Fruit fly (Drosophila melanogaster) whole organism, embryonic: ENCODE data around the gene nod.

Experiments used
- Atf3 ChIP-seq: fragments of 200-800 bp; sonication (Bioruptor generic); optimal IDR thresholded peaks from 3 replicates; lab custom pipeline; 2016; ENCODE audit warnings: missing biosample characterization, missing genetic modification characterization
- Bteb2 ChIP-seq: fragments of 200-800 bp; sonication (Bioruptor generic); optimal IDR thresholded peaks from 2 replicates; lab custom pipeline; 2016; ENCODE audit warnings: missing biosample characterization, missing genetic modification characterization
- CG10431 ChIP-seq: fragments of 200-800 bp; sonication (Bioruptor generic); optimal IDR thresholded peaks from 3 replicates; lab custom pipeline; 2018; ENCODE audit warnings: missing biosample characterization, mild to moderate bottlenecking, missing genetic modification characterization
- CG12299 ChIP-seq: fragments of 200-800 bp; sonication (Bioruptor generic); optimal IDR thresholded peaks from 2 replicates; lab custom pipeline; 2018; ENCODE audit warnings: missing biosample characterization, mild to moderate bottlenecking, missing genetic modification characterization
- CG12744 ChIP-seq: fragments of 200-800 bp; sonication (Bioruptor generic); optimal IDR thresholded peaks from 2 replicates; lab custom pipeline; 2016; ENCODE audit warnings: missing biosample characterization, missing genetic modification characterization
- CG13296 ChIP-seq: fragments of 200-800 bp; sonication (Bioruptor generic); optimal IDR thresholded peaks from 3 replicates; lab custom pipeline; 2018; ENCODE audit warnings: missing biosample characterization, mild to moderate bottlenecking, missing genetic modification characterization
- CG15479 ChIP-seq: fragments of 200-800 bp; sonication (Bioruptor generic); optimal IDR thresholded peaks from 3 replicates; lab custom pipeline; 2019; ENCODE audit warnings: missing biosample characterization, mild to moderate bottlenecking, missing genetic modification characterization, moderate library complexity
- CG18262 ChIP-seq: fragments of 200-800 bp; optimal IDR thresholded peaks from 3 replicates; lab custom pipeline; 2019; ENCODE audit warnings: missing biosample characterization, mild to moderate bottlenecking, missing genetic modification characterization, moderate library complexity
- CG18619 ChIP-seq: fragments of 200-800 bp; sonication (Bioruptor generic); optimal IDR thresholded peaks from 3 replicates; lab custom pipeline; 2017; ENCODE audit warnings: missing biosample characterization, mild to moderate bottlenecking, missing genetic modification characterization
- CG2678 ChIP-seq: fragments of 200-800 bp; sonication (Bioruptor generic); optimal IDR thresholded peaks from 3 replicates; lab custom pipeline; 2019; ENCODE audit warnings: missing biosample characterization, mild to moderate bottlenecking, missing genetic modification characterization, moderate library complexity
- CG2712 ChIP-seq: fragments of 200-800 bp; optimal IDR thresholded peaks from 3 replicates; lab custom pipeline; 2019; ENCODE audit warnings: missing biosample characterization, mild to moderate bottlenecking, missing genetic modification characterization, moderate library complexity
- CG2889 ChIP-seq: fragments of 200-800 bp; sonication (Bioruptor generic); IDR thresholded peaks from 3 replicates; pipeline ENCODE4 v1.3.6; 2022; ENCODE audit warnings: missing biosample characterization, missing genetic modification characterization
- CG33213 ChIP-seq: fragments of 200-800 bp; sonication (Bioruptor generic); optimal IDR thresholded peaks from 3 replicates; lab custom pipeline; 2016; ENCODE audit warnings: missing biosample characterization, missing genetic modification characterization
- CG33557 ChIP-seq: fragments of 200-800 bp; sonication (Bioruptor generic); optimal IDR thresholded peaks from 2 replicates; lab custom pipeline; 2019; ENCODE audit warnings: missing biosample characterization, mild to moderate bottlenecking, missing genetic modification characterization, moderate library complexity
- CG3407 ChIP-seq: fragments of 200-800 bp; sonication (Bioruptor generic); optimal IDR thresholded peaks from 2 replicates; lab custom pipeline; 2018; ENCODE audit warnings: missing biosample characterization, mild to moderate bottlenecking, missing genetic modification characterization
- CG4404 ChIP-seq: fragments of 200-800 bp; sonication (Bioruptor generic); IDR thresholded peaks from 2 replicates; pipeline ENCODE4 v1.3.6; 2022; ENCODE audit warnings: missing biosample characterization, missing genetic modification characterization
- CG4424 ChIP-seq: fragments of 200-800 bp; sonication (Bioruptor generic); optimal IDR thresholded peaks from 3 replicates; lab custom pipeline; 2016; ENCODE audit warnings: missing biosample characterization, missing genetic modification characterization
- CG4617 ChIP-seq: fragments of 200-800 bp; sonication (Bioruptor generic); optimal IDR thresholded peaks from 3 replicates; lab custom pipeline; 2016; ENCODE audit warnings: missing biosample characterization, missing genetic modification characterization, borderline replicate concordance
- CG6683 ChIP-seq: fragments of 200-800 bp; sonication (Bioruptor generic); optimal IDR thresholded peaks from 2 replicates; lab custom pipeline; 2017; ENCODE audit warnings: missing biosample characterization, mild to moderate bottlenecking, missing genetic modification characterization, missing genetic modification reagents
- Camta ChIP-seq: fragments of 200-800 bp; sonication (Bioruptor generic); optimal IDR thresholded peaks from 2 replicates; lab custom pipeline; 2016; ENCODE audit warnings: missing biosample characterization, missing genetic modification characterization
- ERR ChIP-seq: fragments of 200-800 bp; sonication (Bioruptor generic); optimal IDR thresholded peaks from 2 replicates; lab custom pipeline; 2016; ENCODE audit warnings: missing biosample characterization, missing genetic modification characterization
- H2.0 ChIP-seq: fragments of 200-800 bp; sonication (Bioruptor generic); IDR thresholded peaks from 2 replicates; pipeline ENCODE4 v1.3.6; 2022; ENCODE audit warnings: missing biosample characterization, missing genetic modification characterization
- HLHmδ ChIP-seq: fragments of 200-800 bp; sonication (Bioruptor generic); optimal IDR thresholded peaks from 2 replicates; lab custom pipeline; 2018; ENCODE audit warnings: missing biosample characterization, mild to moderate bottlenecking, missing genetic modification characterization, moderate library complexity
- Hr39 ChIP-seq: fragments of >200 bp; optimal IDR thresholded peaks from 2 replicates; lab custom pipeline; 2017
- Mes4 ChIP-seq: fragments of 200-800 bp; sonication (Bioruptor generic); optimal IDR thresholded peaks from 2 replicates; lab custom pipeline; 2016; ENCODE audit warnings: missing biosample characterization, missing genetic modification characterization
- Oli ChIP-seq: fragments of 200-800 bp; sonication (Bioruptor generic); optimal IDR thresholded peaks from 2 replicates; lab custom pipeline; 2018; ENCODE audit warnings: missing biosample characterization, mild to moderate bottlenecking, missing genetic modification characterization, moderate library complexity
- Ptx1 ChIP-seq: fragments of 200-800 bp; sonication (Bioruptor generic); IDR thresholded peaks from 2 replicates; pipeline ENCODE4 v1.3.6; 2022; ENCODE audit warnings: missing biosample characterization, missing genetic modification characterization
- ash1 ChIP-seq: fragments of 200-800 bp; sonication (Bioruptor generic); optimal IDR thresholded peaks from 2 replicates; lab custom pipeline; 2018; ENCODE audit warnings: missing biosample characterization, mild to moderate bottlenecking, missing genetic modification characterization
- chm ChIP-seq: fragments of 200-800 bp; sonication (Bioruptor generic); IDR thresholded peaks from 2 replicates; pipeline ENCODE4 v1.3.6; 2022; ENCODE audit warnings: missing biosample characterization, missing genetic modification characterization
- crc ChIP-seq: fragments of 200-800 bp; sonication (Bioruptor generic); optimal IDR thresholded peaks from 2 replicates; lab custom pipeline; 2016; ENCODE audit warnings: missing biosample characterization, missing genetic modification characterization
- dpn ChIP-seq, 2 experiments: fragments of 200-800 bp; sonication (Bioruptor generic); optimal IDR thresholded peaks; 3 replicates each; lab custom pipeline; 2016; ENCODE audit warnings: missing biosample characterization in 2 of 2, missing genetic modification characterization in 2 of 2
- dysf ChIP-seq: fragments of 200-800 bp; sonication (Bioruptor generic); IDR thresholded peaks from 3 replicates; pipeline ENCODE4 v1.3.6; 2022; ENCODE audit warnings: missing biosample characterization, missing genetic modification characterization
- ems ChIP-seq: fragments of 200-800 bp; sonication (Bioruptor generic); optimal IDR thresholded peaks from 3 replicates; lab custom pipeline; 2016; ENCODE audit warnings: missing biosample characterization, missing genetic modification characterization
- exex ChIP-seq: fragments of 200-800 bp; sonication (Bioruptor generic); optimal IDR thresholded peaks from 4 replicates; lab custom pipeline; 2018; ENCODE audit warnings: missing biosample characterization, mild to moderate bottlenecking, missing genetic modification characterization, moderate library complexity
- gsb-n ChIP-seq: fragments of 200-800 bp; sonication (Bioruptor generic); optimal IDR thresholded peaks from 3 replicates; lab custom pipeline; 2018; ENCODE audit warnings: missing biosample characterization, mild to moderate bottlenecking, missing genetic modification characterization
- hb ChIP-seq: fragments of 200-800 bp; sonication (Bioruptor generic); IDR thresholded peaks from 3 replicates; pipeline ENCODE4 v1.3.6; 2022; ENCODE audit warnings: missing biosample characterization, missing genetic modification characterization; ENCODE audit not compliant: partially characterized antibody
- hkb ChIP-seq, 2 experiments: fragments of 200-800 bp in 1 of 2; fragments of >200 bp in 1 of 2; sonication (Bioruptor generic) in 1 of 2; IDR thresholded peaks in 1 of 2; optimal IDR thresholded peaks in 1 of 2; 2 replicates each; pipeline versions ENCODE4 v1.3.6 to Lab custom; 2017 to 2022; ENCODE audit warnings: missing biosample characterization in 1 of 2, missing genetic modification characterization in 1 of 2
- ken ChIP-seq: fragments of 200-800 bp; sonication (Bioruptor generic); IDR thresholded peaks from 3 replicates; pipeline ENCODE4 v1.3.6; 2022; ENCODE audit warnings: missing biosample characterization, missing genetic modification characterization
- lov ChIP-seq, 2 experiments: fragments of 200-800 bp in 1 of 2; fragments of >200 bp in 1 of 2; sonication (Bioruptor generic) in 1 of 2; IDR thresholded peaks in 1 of 2; optimal IDR thresholded peaks in 1 of 2; 2 replicates in 1 of 2; 3 replicates in 1 of 2; pipeline versions ENCODE4 v1.3.6 to Lab custom; 2017 to 2022; ENCODE audit warnings: missing biosample characterization in 1 of 2, missing genetic modification characterization in 1 of 2
- luna ChIP-seq: fragments of 200-800 bp; sonication (Bioruptor generic); optimal IDR thresholded peaks from 2 replicates; lab custom pipeline; 2016; ENCODE audit warnings: missing biosample characterization, missing genetic modification characterization
- maf-S ChIP-seq: fragments of 200-800 bp; sonication (Bioruptor generic); optimal IDR thresholded peaks from 2 replicates; lab custom pipeline; 2016; ENCODE audit warnings: missing biosample characterization, missing genetic modification characterization
- mirr ChIP-seq: fragments of 200-800 bp; sonication (Bioruptor generic); optimal IDR thresholded peaks from 3 replicates; lab custom pipeline; 2018; ENCODE audit warnings: missing biosample characterization, mild to moderate bottlenecking, missing genetic modification characterization
- pb ChIP-seq: fragments of 200-800 bp; sonication (Bioruptor generic); optimal IDR thresholded peaks from 3 replicates; lab custom pipeline; 2016; ENCODE audit warnings: missing biosample characterization, missing genetic modification characterization
- pzg ChIP-seq: fragments of 200-800 bp; sonication (Bioruptor generic); optimal IDR thresholded peaks from 3 replicates; lab custom pipeline; 2018; ENCODE audit warnings: missing biosample characterization, mild to moderate bottlenecking, missing genetic modification characterization, moderate library complexity
- sima ChIP-seq: fragments of 200-800 bp; sonication (Bioruptor generic); optimal IDR thresholded peaks from 2 replicates; lab custom pipeline; 2016; ENCODE audit warnings: missing biosample characterization, missing genetic modification characterization
- stc ChIP-seq: fragments of 200-800 bp; sonication (Bioruptor generic); IDR thresholded peaks from 2 replicates; pipeline ENCODE4 v1.3.6; 2022; ENCODE audit warnings: missing biosample characterization, missing genetic modification characterization
- tup ChIP-seq: fragments of 200-800 bp; sonication (Bioruptor generic); optimal IDR thresholded peaks from 2 replicates; lab custom pipeline; 2016; ENCODE audit warnings: missing biosample characterization, mild to moderate bottlenecking, missing genetic modification characterization, moderate library complexity
- wor ChIP-seq: fragments of 200-800 bp; sonication (Bioruptor generic); IDR thresholded peaks from 2 replicates; pipeline ENCODE4 v1.3.6; 2022; ENCODE audit warnings: missing biosample characterization, missing genetic modification characterization
- yki ChIP-seq: fragments of >200 bp; optimal IDR thresholded peaks from 3 replicates; lab custom pipeline; 2018
- z ChIP-seq: fragments of 200-800 bp; sonication (Bioruptor generic); IDR thresholded peaks from 3 replicates; pipeline ENCODE4 v1.3.6; 2022; ENCODE audit warnings: missing biosample characterization, missing genetic modification characterization

nod gene

DNA sequence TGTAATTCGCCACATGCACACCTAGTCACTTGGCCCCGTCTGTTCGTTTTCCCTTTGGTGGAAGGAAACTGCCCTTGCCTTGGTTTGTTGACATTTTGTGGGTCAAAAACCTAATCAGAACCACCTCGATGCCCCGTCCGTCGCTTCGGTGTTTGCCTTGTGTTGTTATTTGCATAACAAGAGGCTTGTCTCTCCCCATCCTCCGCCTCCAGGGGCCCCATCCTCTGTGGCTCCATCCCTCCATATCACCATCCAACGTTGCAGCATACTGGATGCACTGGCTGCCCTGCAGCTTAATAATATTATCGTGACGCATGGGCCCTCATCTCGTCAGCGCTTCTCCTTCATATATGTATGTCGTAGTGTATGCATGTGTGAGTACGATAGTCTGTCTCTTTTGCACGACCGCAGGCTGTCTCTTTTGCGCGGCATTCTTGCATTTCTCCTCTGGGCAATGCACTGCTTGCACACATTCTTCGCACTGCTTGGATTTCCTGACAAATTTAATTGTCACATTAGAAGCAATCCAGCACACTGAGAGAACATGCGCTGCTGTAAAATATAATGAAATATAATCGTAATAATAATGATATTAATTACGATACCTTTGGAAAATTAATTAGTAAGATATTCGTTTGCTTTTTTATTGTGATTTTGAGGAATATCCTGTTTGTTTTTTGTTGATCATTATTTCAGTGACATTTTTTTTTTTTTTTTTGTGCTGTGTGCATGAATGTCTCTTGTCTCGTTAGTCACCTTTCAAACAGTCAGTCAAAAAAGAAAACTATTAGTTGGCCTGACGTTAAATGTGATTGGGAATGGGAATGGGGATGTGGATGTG, 36.2 kb upstream of the nod start (continued):
- TF ChIP-seq z (GFP tag; lab: Robert Waterston, UW) (no peak), H2.0 (no peak), pzg (GFP tag; lab: Kevin White, UChicago) (no peak), mirr (no peak), luna (GFP tag; lab: Kevin White, UChicago) (no peak), yki (lab: Kevin White, UChicago) (no peak), Atf3 (no peak), CG15479 (GFP tag; lab: Kevin White, UChicago) (no peak), ERR (GFP tag; lab: Kevin White, UChicago) (no peak), CG18619 (GFP tag; lab: Kevin White, UChicago) (no peak), CG10431 (GFP tag; lab: Kevin White, UChicago) (no peak), tup (GFP tag; lab: Kevin White, UChicago) (no peak), HLHmδ (GFP tag; lab: Kevin White, UChicago) (no peak), CG3407 (GFP tag; lab: Kevin White, UChicago) (no peak), sima (GFP tag; lab: Kevin White, UChicago) (no peak), CG33213 (GFP tag; lab: Kevin White, UChicago) (no peak), CG12744 (no peak), hb (no peak), wor (GFP tag; lab: Robert Waterston, UW) (no peak), Ptx1 (GFP tag; lab: Robert Waterston, UW) (no peak), pb (GFP tag; lab: Kevin White, UChicago) (no peak), CG6683 (GFP tag; lab: Kevin White, UChicago) (no peak), crc (GFP tag; lab: Kevin White, UChicago) (no peak), ems (GFP tag; lab: Kevin White, UChicago) (no peak), ken (GFP tag; lab: Robert Waterston, UW) (no peak), Bteb2 (GFP tag; lab: Kevin White, UChicago) (no peak), CG2678 (tag; lab: Kevin White, UChicago) (no peak), gsb-n (tag; lab: Kevin White, UChicago) (no peak), CG2889 (GFP tag; lab: Robert Waterston, UW) (no peak), chm (GFP tag; lab: Robert Waterston, UW) (no peak; the same call in 1 of the 2 replicates), hkb (optimal IDR thresholded peaks at IDR 0.05; lab: Kevin White, UChicago) (no peak), hkb (GFP tag; IDR thresholded peaks at IDR 0.05; lab: Robert Waterston, UW) (no peak), exex (tag; lab: Kevin White, UChicago) (no peak), stc (GFP tag; lab: Robert Waterston, UW) (no peak), maf-S (GFP tag; lab: Kevin White, UChicago) (no peak), lov (optimal IDR thresholded peaks at IDR 0.05; lab: Kevin White, UChicago) (no peak), lov (GFP tag; IDR thresholded peaks at IDR 0.05; lab: Robert Waterston, UW) (no peak), Hr39 (lab: Kevin White, UChicago) (no peak), Mes4 (no peak), Oli (tag; lab: Kevin White, UChicago) (no peak), CG4404 (no peak), CG4424 (GFP tag; lab: Kevin White, UChicago) (no peak), dpn (GFP tag; optimal IDR thresholded peaks at IDR 0.05; lab: Kevin White, UChicago) (no peak), CG4617 (GFP tag; lab: Kevin White, UChicago) (no peak), ash1 (GFP tag; lab: Kevin White, UChicago) (no peak), CG18262 (tag; lab: Kevin White, UChicago) (peak; percentile 63), dysf (GFP tag; lab: Robert Waterston, UW) (0 out of 3 replicates have a peak, but pooled peaks have one; percentile 24), CG12299 (tag; lab: Kevin White, UChicago) (no peak), CG2712 (tag; lab: Kevin White, UChicago) (peak; percentile 68), CG33557 (GFP tag; lab: Kevin White, UChicago) (no peak), Camta (GFP tag; lab: Kevin White, UChicago) (no peak), CG13296 (GFP tag; lab: Kevin White, UChicago) (no peak)
